Worm (Caenorhabditis elegans): ENCODE results near the gene C30G12.1.

- TF ChIP-seq ces-1 (GFP tag; optimal IDR thresholded peaks at IDR 0.05) (no peak), M03D4.4 (tag; optimal IDR thresholded peaks at IDR 0.05) (no peak), drap-1 (GFP tag; optimal IDR thresholded peaks at IDR 0.05) (no peak), nhr-76 (tag; optimal IDR thresholded peaks at IDR 0.05) (no peak), ham-2 (GFP tag; optimal IDR thresholded peaks at IDR 0.05) (no peak)
Observed at ce11 chrII:7317468-7317867, 18.3 kb downstream of the C30G12.1 start, which contains the start of gene F21D12.2.
